Worm (Caenorhabditis elegans) whole organism, mixed stage, embryonic: Measurements from ENCODE around the gene K01A12.4.

Experiments
- ham-2 ChIP-seq: fragments of 200-800 bp; sonication (Bioruptor generic); optimal IDR thresholded peaks from 2 replicates; lab custom pipeline; 2018; ENCODE audit warnings: mild to moderate bottlenecking, missing genetic modification characterization, missing compliant biosample characterization
- unc-120 ChIP-seq: sonication (generic microtip); optimal IDR thresholded peaks from 2 replicates; lab custom pipeline; 2017; ENCODE audit warnings: missing genetic modification characterization, missing compliant biosample characterization; ENCODE audit not compliant: poor library complexity, severe bottlenecking
- unc-62 ChIP-seq: fragments of 150-350 bp; optimal IDR thresholded peaks from 2 replicates; lab custom pipeline; 2014; ENCODE audit warnings: missing biosample characterization, missing genetic modification reagents, missing genetic modification characterization

- TF ChIP-seq ham-2 (GFP tag; lab: Kevin White, UChicago) (no peak), unc-62 (GFP tag; lab: Kevin White, UChicago) (no peak), unc-120 (tag; lab: Kevin White, UChicago) (no peak)
Measured at ce11 chrX:8660909-8661308, 50.2 kb downstream of the K01A12.4 start.
